Fruit fly (Drosophila melanogaster): ENCODE measurements around the gene CG32590.

dm6 chrX:14857883-14858282 is 19.0 kb upstream of the CG32590 start:
- TF ChIP-seq CG11617 (GFP tag; optimal IDR thresholded peaks at IDR 0.05) (no peak), pad (GFP tag; optimal IDR thresholded peaks at IDR 0.05) (no peak), toe (GFP tag; optimal IDR thresholded peaks at IDR 0.05) (no peak), kay (GFP tag; ENCODE audit: borderline replicate concordance) (no peak), CG12768 (GFP tag; optimal IDR thresholded peaks at IDR 0.05) (no peak), Crg-1 (GFP tag; optimal IDR thresholded peaks at IDR 0.05) (no peak), CG7101 (tag; optimal IDR thresholded peaks at IDR 0.05) (no peak), Hr96 (GFP tag; optimal IDR thresholded peaks at IDR 0.05) (no peak), Mnt (GFP tag; optimal IDR thresholded peaks at IDR 0.05) (no peak), CG33017 (tag; optimal IDR thresholded peaks at IDR 0.05) (no peak), CG7045 (GFP tag; optimal IDR thresholded peaks at IDR 0.05) (no peak), Clk (GFP tag; optimal IDR thresholded peaks at IDR 0.05) (no peak)

Measured in whole organism, adult.